Worm (Caenorhabditis elegans) whole organism, L4/young adult: ENCODE data around the gene C39F7.5.

ENCODE experiments used
- dao-5 ChIP-seq: sonication (generic microtip); optimal IDR thresholded peaks from 2 replicates; lab custom pipeline; 2016; ENCODE audit warnings: missing genotype, missing genetic modification characterization, moderate library complexity, missing compliant biosample characterization
- him-1 ChIP-seq: sonication (generic microtip); optimal IDR thresholded peaks from 2 replicates; lab custom pipeline; 2016; ENCODE audit warnings: missing genotype, missing genetic modification reagents, missing genetic modification characterization, missing compliant biosample characterization

ce11 chrV:1263078-1263732, 1.4 kb upstream of the C39F7.5 start:
- TF ChIP-seq him-1 (tag; lab: Kevin White, UChicago) (no peak), dao-5 (no peak)
